Worm (Caenorhabditis elegans) whole organism, midembryonic: Measurements from ENCODE around the gene F44F4.15.

Experiments
- T22C8.4 ChIP-seq: fragments of 200-800 bp; sonication (Bioruptor generic); IDR thresholded peaks from 2 replicates; pipeline ENCODE4 v1.3.6; 2022; ENCODE audit warnings: missing genetic modification characterization, missing compliant biosample characterization
- cog-1 ChIP-seq: sonication (generic microtip); optimal IDR thresholded peaks from 2 replicates; lab custom pipeline; 2016; ENCODE audit warnings: missing genetic modification characterization, missing compliant biosample characterization
- flt-1 ChIP-seq: fragments of 200-800 bp; sonication (Bioruptor generic); IDR thresholded peaks from 2 replicates; pipeline ENCODE4 v1.3.6; 2022; ENCODE audit warnings: missing genetic modification characterization, missing compliant biosample characterization
- klf-2 ChIP-seq: fragments of 200-800 bp; sonication (Bioruptor generic); conservative IDR thresholded peaks from 2 replicates; pipeline ENCODE4 v1.3.6; 2022; ENCODE audit warnings: missing genetic modification reagents, missing genetic modification characterization, missing compliant biosample characterization
- med-1 ChIP-seq: sonication (generic microtip); optimal IDR thresholded peaks from 2 replicates; lab custom pipeline; 2017; ENCODE audit warnings: missing genetic modification characterization, mild to moderate bottlenecking, missing compliant biosample characterization, antibody characterized with exemption, missing genetic modification reagents; ENCODE audit not compliant: insufficient read depth
- ref-1 ChIP-seq: fragments of 200-800 bp; sonication (Bioruptor generic); conservative IDR thresholded peaks from 2 replicates; pipeline ENCODE4 v1.3.6; 2022; ENCODE audit warnings: missing genetic modification reagents, missing genetic modification characterization, missing compliant biosample characterization
- ztf-23 ChIP-seq: fragments of 200-800 bp; sonication (Bioruptor generic); IDR thresholded peaks from 2 replicates; pipeline ENCODE4 v1.3.6; 2022; ENCODE audit warnings: missing genetic modification reagents, missing genetic modification characterization, missing compliant biosample characterization
- ztf-29 ChIP-seq: fragments of 200-800 bp; sonication (Bioruptor generic); IDR thresholded peaks from 2 replicates; pipeline ENCODE4 v1.3.6; 2022; ENCODE audit warnings: missing genetic modification reagents, missing genetic modification characterization, missing compliant biosample characterization

DNA sequence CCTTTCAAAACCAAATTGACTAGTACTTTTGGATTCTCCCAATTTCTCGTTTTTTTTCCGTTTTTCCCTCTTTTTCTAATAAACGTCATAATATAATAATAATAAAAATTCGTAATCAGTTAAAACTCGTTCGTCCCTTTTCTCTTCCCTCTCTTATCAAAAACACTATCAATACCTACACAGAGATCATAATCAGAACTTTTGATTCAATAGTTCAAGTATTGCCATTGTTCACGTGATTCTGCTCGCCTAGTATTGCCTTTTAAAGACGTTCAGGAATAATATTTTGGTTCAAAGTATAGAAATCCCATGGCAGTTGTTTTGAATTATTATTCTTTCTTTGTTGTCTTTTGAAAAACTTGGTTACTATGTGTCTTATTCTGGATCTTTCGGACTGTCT is 10.2 kb downstream of the F44F4.15 start:
- no peak for TF ChIP-seq cog-1
- no peak for TF ChIP-seq med-1 (GFP tag; lab: Kevin White, UChicago)
- TF ChIP-seq ztf-23 = no peak
- no peak for TF ChIP-seq flt-1
- no peak for TF ChIP-seq klf-2 (GFP tag; lab: Robert Waterston, UW)
- no peak for TF ChIP-seq T22C8.4 (GFP tag; lab: Robert Waterston, UW)
- TF ChIP-seq ref-1 (GFP tag; lab: Robert Waterston, UW) = no peak
- no peak for TF ChIP-seq ztf-29 (GFP tag; lab: Robert Waterston, UW)
